Worm (Caenorhabditis elegans) whole organism, young adult: ENCODE measurements around the gene mrpl-10.

Experiments
- B0019.2 ChIP-seq: fragments of 200-800 bp; sonication (Bioruptor generic); conservative IDR thresholded peaks from 2 replicates; pipeline ENCODE4 v1.3.6; 2022; ENCODE audit warnings: missing genetic modification reagents, missing genetic modification characterization, missing compliant biosample characterization
- B0261.1 ChIP-seq: sonication (generic microtip); optimal IDR thresholded peaks from 2 replicates; lab custom pipeline; 2016; ENCODE audit warnings: mild to moderate bottlenecking, missing genetic modification characterization, moderate library complexity, missing compliant biosample characterization
- F10E7.11 ChIP-seq: sonication (generic microtip); optimal IDR thresholded peaks from 2 replicates; lab custom pipeline; 2017; ENCODE audit warnings: mild to moderate bottlenecking, missing genetic modification characterization, moderate library complexity, missing compliant biosample characterization
- F23B12.7 ChIP-seq: sonication (generic microtip); optimal IDR thresholded peaks from 2 replicates; lab custom pipeline; 2017; ENCODE audit warnings: missing genetic modification characterization, mild to moderate bottlenecking, missing compliant biosample characterization, antibody characterized with exemption, moderate library complexity; ENCODE audit not compliant: insufficient read depth
- F49E8.2 ChIP-seq: sonication (generic microtip); optimal IDR thresholded peaks from 3 replicates; lab custom pipeline; 2017; ENCODE audit warnings: missing genetic modification characterization, mild to moderate bottlenecking, missing compliant biosample characterization, antibody characterized with exemption, moderate library complexity; ENCODE audit not compliant: insufficient read depth
- F52B5.7 ChIP-seq: sonication (generic microtip); optimal IDR thresholded peaks from 2 replicates; lab custom pipeline; 2016; ENCODE audit warnings: mild to moderate bottlenecking, missing genetic modification characterization, missing compliant biosample characterization
- F55B11.4 ChIP-seq: sonication (generic microtip); optimal IDR thresholded peaks from 2 replicates; lab custom pipeline; 2016; ENCODE audit warnings: missing compliant biosample characterization, missing genetic modification characterization, borderline replicate concordance; ENCODE audit not compliant: insufficient read depth
- F57A8.1 ChIP-seq: fragments of 200-800 bp; sonication (Bioruptor generic); optimal IDR thresholded peaks from 2 replicates; lab custom pipeline; 2018; ENCODE audit warnings: mild to moderate bottlenecking, missing genetic modification characterization, moderate library complexity, missing compliant biosample characterization
- T07F8.4 ChIP-seq: sonication (generic microtip); optimal IDR thresholded peaks from 2 replicates; lab custom pipeline; 2016; ENCODE audit warnings: mild to moderate bottlenecking, missing genetic modification characterization, moderate library complexity, missing compliant biosample characterization
- Y53F4B.3 ChIP-seq: fragments of 200-800 bp; sonication (Bioruptor generic); IDR thresholded peaks from 2 replicates; pipeline ENCODE4 v1.3.6; 2022; ENCODE audit warnings: missing genetic modification reagents, missing genetic modification characterization, missing compliant biosample characterization
- Y79H2A.3 ChIP-seq: fragments of 200-800 bp; sonication (Bioruptor generic); conservative IDR thresholded peaks from 2 replicates; pipeline ENCODE4 v1.3.6; 2022; ENCODE audit warnings: missing genetic modification reagents, missing genetic modification characterization, missing compliant biosample characterization
- attf-6 ChIP-seq: fragments of 200-800 bp; sonication (Bioruptor generic); IDR thresholded peaks from 2 replicates; pipeline ENCODE4 v1.3.6; 2022; ENCODE audit warnings: missing genetic modification reagents, missing genetic modification characterization, missing compliant biosample characterization
- bed-1 ChIP-seq: fragments of 200-800 bp; sonication (Bioruptor generic); IDR thresholded peaks from 2 replicates; pipeline ENCODE4 v1.3.6; 2022; ENCODE audit warnings: missing genetic modification reagents, missing genetic modification characterization, missing compliant biosample characterization
- cebp-2 ChIP-seq: fragments of 200-800 bp; sonication (Bioruptor generic); IDR thresholded peaks from 2 replicates; pipeline ENCODE4 v1.3.6; 2022; ENCODE audit warnings: missing genetic modification characterization, missing compliant biosample characterization
- ceh-27 ChIP-seq: fragments of 200-800 bp; sonication (Bioruptor generic); optimal IDR thresholded peaks from 2 replicates; lab custom pipeline; 2018; ENCODE audit warnings: mild to moderate bottlenecking, missing genetic modification characterization, moderate library complexity, missing compliant biosample characterization
- ceh-40 ChIP-seq: fragments of 200-800 bp; sonication (Bioruptor generic); IDR thresholded peaks from 2 replicates; pipeline ENCODE4 v1.3.6; 2022; ENCODE audit warnings: missing genetic modification characterization, missing compliant biosample characterization
- ceh-91 ChIP-seq: fragments of 200-800 bp; sonication (Bioruptor generic); IDR thresholded peaks from 2 replicates; pipeline ENCODE4 v1.3.6; 2022; ENCODE audit warnings: missing genetic modification reagents, missing genetic modification characterization, missing compliant biosample characterization
- chd-7 ChIP-seq: sonication (generic microtip); optimal IDR thresholded peaks from 2 replicates; lab custom pipeline; 2016; ENCODE audit warnings: mild to moderate bottlenecking, missing genetic modification characterization, moderate library complexity, missing compliant biosample characterization
- dox-1 ChIP-seq: fragments of 200-800 bp; sonication (Bioruptor generic); IDR thresholded peaks from 2 replicates; pipeline ENCODE4 v1.3.6; 2022; ENCODE audit warnings: missing genetic modification reagents, missing genetic modification characterization, missing compliant biosample characterization
- dpff-1 ChIP-seq: sonication (generic microtip); optimal IDR thresholded peaks from 2 replicates; lab custom pipeline; 2017; ENCODE audit warnings: mild to moderate bottlenecking, missing genetic modification characterization, missing compliant biosample characterization
- dpl-1 ChIP-seq: fragments of 150-350 bp; optimal IDR thresholded peaks from 2 replicates; lab custom pipeline; 2014; ENCODE audit warnings: missing biosample characterization, missing genetic modification reagents, missing genetic modification characterization
- efl-1 ChIP-seq: fragments of 150-350 bp; optimal IDR thresholded peaks from 2 replicates; lab custom pipeline; 2014; ENCODE audit warnings: missing biosample characterization, missing genetic modification reagents, missing genetic modification characterization
- egl-18 ChIP-seq: fragments of 200-800 bp; sonication (Bioruptor generic); IDR thresholded peaks from 2 replicates; pipeline ENCODE4 v1.3.6; 2022; ENCODE audit warnings: missing genetic modification reagents, missing genetic modification characterization, missing compliant biosample characterization
- fkh-3 ChIP-seq: sonication (generic microtip); optimal IDR thresholded peaks from 2 replicates; lab custom pipeline; 2016; ENCODE audit warnings: mild to moderate bottlenecking, missing genetic modification characterization, missing compliant biosample characterization
- gei-17 ChIP-seq: fragments of 200-800 bp; sonication (Bioruptor generic); optimal IDR thresholded peaks from 2 replicates; lab custom pipeline; 2018; ENCODE audit warnings: mild to moderate bottlenecking, missing genetic modification characterization, missing compliant biosample characterization
- him-1 ChIP-seq: sonication (generic microtip); optimal IDR thresholded peaks from 2 replicates; lab custom pipeline; 2016; ENCODE audit warnings: missing genotype, missing genetic modification reagents, missing genetic modification characterization, missing compliant biosample characterization
- hlh-12 ChIP-seq: sonication (generic microtip); optimal IDR thresholded peaks from 2 replicates; lab custom pipeline; 2016; ENCODE audit warnings: missing genetic modification characterization, missing compliant biosample characterization
- lag-1 ChIP-seq: fragments of 200-800 bp; sonication (Bioruptor generic); IDR thresholded peaks from 2 replicates; pipeline ENCODE4 v1.3.6; 2022; ENCODE audit warnings: missing genetic modification reagents, missing genetic modification characterization, missing compliant biosample characterization
- let-526 ChIP-seq: fragments of 200-800 bp; sonication (Bioruptor generic); IDR thresholded peaks from 2 replicates; pipeline ENCODE4 v1.3.6; 2022; ENCODE audit warnings: missing genetic modification reagents, missing genetic modification characterization, missing compliant biosample characterization
- let-607 ChIP-seq, 2 experiments: fragments of 200-800 bp in 1 of 2; sonication (Bioruptor generic) in 1 of 2; sonication (generic microtip) in 1 of 2; optimal IDR thresholded peaks; 2 replicates each; lab custom pipeline; 2016 to 2018; ENCODE audit warnings: mild to moderate bottlenecking in 2 of 2, missing compliant biosample characterization in 2 of 2, missing genetic modification characterization in 2 of 2, moderate library complexity in 2 of 2, missing genotype in 1 of 2
- lin-26 ChIP-seq: fragments of 200-800 bp; sonication (Bioruptor generic); IDR thresholded peaks from 2 replicates; pipeline ENCODE4 v1.3.6; 2022; ENCODE audit warnings: missing genetic modification reagents, missing genetic modification characterization, missing compliant biosample characterization
- lin-40 ChIP-seq: sonication (generic microtip); optimal IDR thresholded peaks from 2 replicates; lab custom pipeline; 2016; ENCODE audit warnings: missing genetic modification characterization, mild to moderate bottlenecking, missing compliant biosample characterization, missing genotype, missing genetic modification reagents
- madf-8 ChIP-seq: fragments of 200-800 bp; sonication (Bioruptor generic); conservative IDR thresholded peaks from 2 replicates; pipeline ENCODE4 v1.3.6; 2022; ENCODE audit warnings: missing genetic modification reagents, missing genetic modification characterization, missing compliant biosample characterization
- nhr-179 ChIP-seq: sonication (generic microtip); optimal IDR thresholded peaks from 2 replicates; lab custom pipeline; 2016; ENCODE audit warnings: mild to moderate bottlenecking, missing genetic modification characterization, missing compliant biosample characterization
- pbrm-1 ChIP-seq: fragments of 200-800 bp; sonication (Bioruptor generic); IDR thresholded peaks from 2 replicates; pipeline ENCODE4 v1.3.6; 2022; ENCODE audit warnings: missing genetic modification reagents, missing genetic modification characterization, missing compliant biosample characterization
- rec-8 ChIP-seq, 2 experiments: sonication (generic microtip); optimal IDR thresholded peaks; 2 replicates each; lab custom pipeline; 2016; ENCODE audit warnings: mild to moderate bottlenecking in 2 of 2, missing genetic modification characterization in 2 of 2, missing genetic modification reagents in 2 of 2, missing genotype in 2 of 2, missing biosample characterization in 1 of 2, missing compliant biosample characterization in 1 of 2, moderate library complexity in 1 of 2
- sdz-38 ChIP-seq: sonication (generic microtip); optimal IDR thresholded peaks from 2 replicates; lab custom pipeline; 2016; ENCODE audit warnings: missing genotype, missing genetic modification characterization, missing compliant biosample characterization
- sea-2 ChIP-seq: fragments of 200-800 bp; sonication (Bioruptor generic); IDR thresholded peaks from 2 replicates; pipeline ENCODE4 v1.3.6; 2022; ENCODE audit warnings: missing genetic modification characterization, missing compliant biosample characterization
- snpc-1.1 ChIP-seq: sonication (generic microtip); optimal IDR thresholded peaks from 2 replicates; lab custom pipeline; 2017; ENCODE audit warnings: missing genetic modification characterization, mild to moderate bottlenecking, missing compliant biosample characterization, antibody characterized with exemption, moderate library complexity, missing genotype, missing genetic modification reagents; ENCODE audit not compliant: insufficient read depth
- tbx-9 ChIP-seq: sonication (generic microtip); optimal IDR thresholded peaks from 2 replicates; lab custom pipeline; 2016; ENCODE audit warnings: borderline replicate concordance, missing genetic modification characterization, inconsistent platforms, missing compliant biosample characterization
- xnd-1 ChIP-seq: sonication (generic microtip); optimal IDR thresholded peaks from 2 replicates; lab custom pipeline; 2016; ENCODE audit warnings: missing genotype, missing genetic modification reagents, missing genetic modification characterization, missing compliant biosample characterization
- ztf-18 ChIP-seq: sonication (generic microtip); optimal IDR thresholded peaks from 2 replicates; lab custom pipeline; 2016; ENCODE audit warnings: missing genotype, mild to moderate bottlenecking, missing genetic modification characterization, missing compliant biosample characterization
- ztf-25 ChIP-seq: fragments of 200-800 bp; sonication (Bioruptor generic); IDR thresholded peaks from 2 replicates; pipeline ENCODE4 v1.3.6; 2022; ENCODE audit warnings: missing genetic modification reagents, missing genetic modification characterization, missing compliant biosample characterization
- ztf-26 ChIP-seq: sonication (generic microtip); optimal IDR thresholded peaks from 2 replicates; lab custom pipeline; 2017; ENCODE audit warnings: missing genetic modification characterization, missing compliant biosample characterization
- ztf-3 ChIP-seq: fragments of 200-800 bp; sonication (Bioruptor generic); optimal IDR thresholded peaks from 2 replicates; lab custom pipeline; 2018; ENCODE audit warnings: mild to moderate bottlenecking, missing genetic modification characterization, missing compliant biosample characterization
- ztf-6 ChIP-seq: fragments of 200-800 bp; sonication (Bioruptor generic); IDR thresholded peaks from 2 replicates; pipeline ENCODE4 v1.3.6; 2022; ENCODE audit warnings: missing genetic modification reagents, missing genetic modification characterization, missing compliant biosample characterization

mrpl-10 gene

ce11 chrII:8253160-8253793 lies 25.0 kb downstream of the mrpl-10 start, which contains the start of gene F35C11.5 (continued):
- TF ChIP-seq ztf-6 (GFP tag; lab: Robert Waterston, UW) = no peak
- no peak for TF ChIP-seq ztf-3 (GFP tag; lab: Kevin White, UChicago)
- no peak for TF ChIP-seq bed-1 (GFP tag; lab: Robert Waterston, UW)
- no peak for TF ChIP-seq hlh-12 (tag; lab: Kevin White, UChicago)
- TF ChIP-seq B0019.2 (GFP tag; lab: Robert Waterston, UW) = peak; percentile 45; the same call in 1 of the 2 replicates
- TF ChIP-seq him-1 (tag; lab: Kevin White, UChicago) = peak; percentile 13
- no peak for TF ChIP-seq F57A8.1 (GFP tag; lab: Kevin White, UChicago)
- TF ChIP-seq attf-6 = no peak
- no peak for TF ChIP-seq fkh-3
- no peak for TF ChIP-seq ztf-18 (tag; lab: Kevin White, UChicago)
- peak; percentile 88 for TF ChIP-seq xnd-1
- TF ChIP-seq egl-18 = no peak
- no peak for TF ChIP-seq F23B12.7 (tag; lab: Kevin White, UChicago)
- no peak for TF ChIP-seq let-607 (tag; optimal IDR thresholded peaks at IDR 0.05; lab: Kevin White, UChicago)
- TF ChIP-seq dox-1 = peak; percentile 21; the same call in 1 of the 2 replicates
- TF ChIP-seq pbrm-1 (GFP tag; lab: Robert Waterston, UW) = no peak
- TF ChIP-seq F52B5.7 = no peak
- TF ChIP-seq Y79H2A.3 (GFP tag; lab: Robert Waterston, UW) = no peak
- TF ChIP-seq lag-1 (GFP tag; lab: Robert Waterston, UW) = no peak
- no peak for TF ChIP-seq tbx-9
- TF ChIP-seq ceh-27 = no peak
- peak; percentile 66 for TF ChIP-seq dpl-1 (GFP tag; lab: Kevin White, UChicago)
- TF ChIP-seq ceh-40 (GFP tag; lab: Robert Waterston, UW) = no peak
- no peak for TF ChIP-seq ztf-25
- no peak for TF ChIP-seq ztf-26 (tag; lab: Kevin White, UChicago)
- no peak for TF ChIP-seq nhr-179
- no peak for TF ChIP-seq snpc-1.1
- no peak for TF ChIP-seq sea-2 (GFP tag; lab: Robert Waterston, UW)

ce11 chrII:8249710-8250109 lies 28.6 kb downstream of the mrpl-10 start:
- no peak for TF ChIP-seq madf-8 (GFP tag; lab: Robert Waterston, UW)
- TF ChIP-seq F10E7.11 (tag; lab: Kevin White, UChicago) = no peak
- no peak for TF ChIP-seq gei-17
- no peak for TF ChIP-seq Y53F4B.3 (GFP tag; lab: Robert Waterston, UW)

ce11 chrII:8248745-8249144 lies 29.6 kb downstream of the mrpl-10 start, which contains the start of the genes F35C11.2 and F35C11.4:
TSS of gene F35C11.2 (minus strand) at chrII:8248834.
TSS of gene F35C11.4 (plus strand) at chrII:8249004.
- TF ChIP-seq B0261.1 (tag; lab: Kevin White, UChicago) (no peak), F23B12.7 (tag; lab: Kevin White, UChicago) (no peak), sdz-38 (no peak), hlh-12 (tag; lab: Kevin White, UChicago) (no peak), lag-1 (GFP tag; lab: Robert Waterston, UW) (no peak), rec-8 (tag; optimal IDR thresholded peaks at IDR 0.05; lab: Kevin White, UChicago) (no peak), chd-7 (tag; lab: Kevin White, UChicago) (no peak), let-607 (tag; optimal IDR thresholded peaks at IDR 0.05; lab: Kevin White, UChicago) (peak in 1 of 2 experiments; percentile 9), let-526 (GFP tag; lab: Robert Waterston, UW) (no peak), lin-26 (GFP tag; lab: Robert Waterston, UW) (no peak), F55B11.4 (tag; lab: Kevin White, UChicago) (no peak), cebp-2 (GFP tag; lab: Robert Waterston, UW) (no peak), T07F8.4 (tag; lab: Kevin White, UChicago) (no peak), efl-1 (no peak), lin-40 (tag; lab: Kevin White, UChicago) (no peak), ceh-91 (GFP tag; lab: Robert Waterston, UW) (no peak), dpff-1 (no peak), fkh-3 (no peak), F49E8.2 (tag; lab: Kevin White, UChicago) (no peak)
